Worm (Caenorhabditis elegans) whole organism, late embryonic: ENCODE data around the gene dcn-1.
A peak's percentile ranks its signal among the peaks of the same experiment; 100 is the strongest.

Source experiments
- F13H6.1 ChIP-seq: sonication (generic microtip); optimal IDR thresholded peaks from 2 replicates; lab custom pipeline; 2016; ENCODE audit warnings: missing genetic modification characterization, missing compliant biosample characterization
- Y22D7AL.16 ChIP-seq: sonication (generic microtip); optimal IDR thresholded peaks from 2 replicates; lab custom pipeline; 2016; ENCODE audit warnings: missing genetic modification characterization, missing compliant biosample characterization
- ceh-14 ChIP-seq: sonication (generic microtip); optimal IDR thresholded peaks from 2 replicates; lab custom pipeline; 2016; ENCODE audit warnings: missing genotype, missing genetic modification characterization, missing compliant biosample characterization
- ceh-18 ChIP-seq: sonication (generic microtip); optimal IDR thresholded peaks from 2 replicates; lab custom pipeline; 2016; ENCODE audit warnings: missing genetic modification characterization, missing compliant biosample characterization
- ceh-22 ChIP-seq: sonication (generic microtip); optimal IDR thresholded peaks from 2 replicates; lab custom pipeline; 2017; ENCODE audit warnings: missing biosample characterization, missing genetic modification characterization
- ceh-24 ChIP-seq: sonication (generic microtip); optimal IDR thresholded peaks from 2 replicates; lab custom pipeline; 2016; ENCODE audit warnings: mild to moderate bottlenecking, missing genetic modification characterization, missing compliant biosample characterization
- ceh-30 ChIP-seq: fragments of 150-350 bp; optimal IDR thresholded peaks from 2 replicates; lab custom pipeline; 2014; ENCODE audit warnings: missing biosample characterization, missing genetic modification characterization
- ceh-31 ChIP-seq: sonication (generic microtip); optimal IDR thresholded peaks from 2 replicates; lab custom pipeline; 2016; ENCODE audit warnings: missing genetic modification characterization, missing compliant biosample characterization
- ceh-48 ChIP-seq: sonication (generic microtip); optimal IDR thresholded peaks from 2 replicates; lab custom pipeline; 2016; ENCODE audit warnings: missing genetic modification characterization, inconsistent platforms, missing compliant biosample characterization
- ceh-9 ChIP-seq: sonication (generic microtip); optimal IDR thresholded peaks from 2 replicates; lab custom pipeline; 2016; ENCODE audit warnings: mild to moderate bottlenecking, missing genetic modification characterization, inconsistent platforms, missing compliant biosample characterization
- dmd-4 ChIP-seq: sonication (generic microtip); optimal IDR thresholded peaks from 2 replicates; lab custom pipeline; 2016; ENCODE audit warnings: borderline replicate concordance, missing genetic modification characterization, missing compliant biosample characterization
- elt-2 ChIP-seq: sonication (generic microtip); optimal IDR thresholded peaks from 2 replicates; lab custom pipeline; 2016; ENCODE audit warnings: missing genetic modification reagents, missing genetic modification characterization, missing compliant biosample characterization
- elt-4 ChIP-seq: sonication (generic microtip); optimal IDR thresholded peaks from 2 replicates; lab custom pipeline; 2016; ENCODE audit warnings: missing genetic modification characterization, missing compliant biosample characterization
- fax-1 ChIP-seq: sonication (generic microtip); optimal IDR thresholded peaks from 2 replicates; lab custom pipeline; 2016; ENCODE audit warnings: missing genotype, missing genetic modification characterization, missing compliant biosample characterization
- fkh-10 ChIP-seq: fragments of 150-350 bp; optimal IDR thresholded peaks from 2 replicates; lab custom pipeline; 2014; ENCODE audit warnings: missing biosample characterization, missing genetic modification reagents, missing genetic modification characterization
- fkh-6 ChIP-seq: sonication (generic microtip); optimal IDR thresholded peaks from 2 replicates; lab custom pipeline; 2016; ENCODE audit warnings: missing genetic modification characterization, missing compliant biosample characterization
- gmeb-2 ChIP-seq: sonication (generic microtip); optimal IDR thresholded peaks from 2 replicates; lab custom pipeline; 2016; ENCODE audit warnings: missing genetic modification characterization, inconsistent platforms, missing compliant biosample characterization
- hlh-13 ChIP-seq: fragments of 200-800 bp; sonication (Bioruptor generic); optimal IDR thresholded peaks from 2 replicates; lab custom pipeline; 2018; ENCODE audit warnings: mild to moderate bottlenecking, missing genetic modification characterization, missing compliant biosample characterization
- hlh-15 ChIP-seq: sonication (generic microtip); optimal IDR thresholded peaks from 2 replicates; lab custom pipeline; 2016; ENCODE audit warnings: missing genetic modification characterization, missing compliant biosample characterization
- hlh-30 ChIP-seq: sonication (generic microtip); optimal IDR thresholded peaks from 2 replicates; lab custom pipeline; 2017; ENCODE audit warnings: antibody characterized with exemption, missing genetic modification characterization, missing compliant biosample characterization; ENCODE audit not compliant: insufficient read depth
- hlh-8 ChIP-seq: sonication (generic microtip); optimal IDR thresholded peaks from 2 replicates; lab custom pipeline; 2016; ENCODE audit warnings: missing genotype, missing genetic modification characterization, missing compliant biosample characterization
- lin-11 ChIP-seq: fragments of 200-800 bp; sonication (Bioruptor generic); optimal IDR thresholded peaks from 2 replicates; lab custom pipeline; 2018; ENCODE audit warnings: mild to moderate bottlenecking, missing genetic modification characterization, missing compliant biosample characterization
- mec-3 ChIP-seq: sonication (generic microtip); optimal IDR thresholded peaks from 2 replicates; lab custom pipeline; 2016; ENCODE audit warnings: borderline replicate concordance, missing genetic modification characterization, missing compliant biosample characterization
- nfya-1 ChIP-seq: sonication (generic microtip); optimal IDR thresholded peaks from 2 replicates; lab custom pipeline; 2017; ENCODE audit warnings: missing genetic modification characterization, mild to moderate bottlenecking, missing compliant biosample characterization, antibody characterized with exemption, moderate library complexity
- nhr-11 ChIP-seq: fragments of 150-350 bp; optimal IDR thresholded peaks from 2 replicates; lab custom pipeline; 2014; ENCODE audit warnings: missing biosample characterization, missing genetic modification characterization
- npax-4 ChIP-seq: sonication (generic microtip); optimal IDR thresholded peaks from 2 replicates; lab custom pipeline; 2016; ENCODE audit warnings: missing genetic modification characterization, missing compliant biosample characterization
- pax-1 ChIP-seq: fragments of 150-350 bp; optimal IDR thresholded peaks from 2 replicates; lab custom pipeline; 2014; ENCODE audit warnings: missing biosample characterization, missing genetic modification characterization
- pha-2 ChIP-seq: sonication (generic microtip); optimal IDR thresholded peaks from 2 replicates; lab custom pipeline; 2017; ENCODE audit warnings: mild to moderate bottlenecking, missing genetic modification characterization, missing compliant biosample characterization
- pros-1 ChIP-seq: fragments of 150-350 bp; optimal IDR thresholded peaks from 2 replicates; lab custom pipeline; 2014; ENCODE audit warnings: missing biosample characterization, missing genetic modification reagents, missing genetic modification characterization
- rnt-1 ChIP-seq: sonication (generic microtip); optimal IDR thresholded peaks from 2 replicates; lab custom pipeline; 2016; ENCODE audit warnings: missing genetic modification characterization, missing compliant biosample characterization
- tbx-2 ChIP-seq: sonication (generic microtip); optimal IDR thresholded peaks from 2 replicates; lab custom pipeline; 2016; ENCODE audit warnings: missing genetic modification characterization, missing compliant biosample characterization
- tbx-7 ChIP-seq: sonication (generic microtip); optimal IDR thresholded peaks from 2 replicates; lab custom pipeline; 2016; ENCODE audit warnings: missing genotype, missing genetic modification characterization, missing compliant biosample characterization
- ttx-3 ChIP-seq: sonication (generic microtip); optimal IDR thresholded peaks from 2 replicates; lab custom pipeline; 2016; ENCODE audit warnings: missing genetic modification reagents, missing genetic modification characterization, missing compliant biosample characterization
- unc-3 ChIP-seq, 2 experiments: fragments of 200-800 bp in 1 of 2; sonication (Bioruptor generic) in 1 of 2; sonication (generic microtip) in 1 of 2; conservative IDR thresholded peaks in 1 of 2; optimal IDR thresholded peaks in 1 of 2; 2 replicates each; pipeline versions ENCODE4 v1.3.6 to Lab custom; 2016 to 2022; ENCODE audit warnings: missing compliant biosample characterization in 2 of 2, missing genetic modification characterization in 2 of 2, missing genetic modification reagents in 1 of 2
- unc-55 ChIP-seq: sonication (generic microtip); optimal IDR thresholded peaks from 2 replicates; lab custom pipeline; 2017; ENCODE audit warnings: missing biosample characterization, missing genetic modification reagents, missing genetic modification characterization
- unc-86 ChIP-seq: sonication (generic microtip); optimal IDR thresholded peaks from 2 replicates; lab custom pipeline; 2016; ENCODE audit warnings: missing genetic modification characterization, missing compliant biosample characterization
- ztf-16 ChIP-seq: sonication (generic microtip); optimal IDR thresholded peaks from 2 replicates; lab custom pipeline; 2017; ENCODE audit warnings: missing genetic modification characterization, missing compliant biosample characterization

Gene dcn-1

ce11 chrIII:4313061-4313962 lies at the start of gene dcn-1, which contains the start of gene evl-14:
dcn-1 (plus strand) TSS chrIII:4313912.
evl-14 (minus strand) TSS chrIII:4313128.
- TF ChIP-seq ceh-30 (tag; lab: Kevin White, UChicago) (peak; percentile 12), nfya-1 (peak; percentile 27), ceh-31 (tag; lab: Kevin White, UChicago) (peak; percentile 58), elt-4 (no peak), unc-55 (peak; percentile 58), tbx-2 (tag; lab: Kevin White, UChicago) (peak; percentile 15), elt-2 (peak; percentile 32), hlh-30 (peak; percentile 63), ceh-48 (tag; lab: Kevin White, UChicago) (peak; percentile 63), hlh-13 (GFP tag; lab: Kevin White, UChicago) (no peak), pax-1 (peak; percentile 67)
- TF ChIP-seq, all 69 proteins: peak for 9

- TF ChIP-seq F13H6.1 (tag; lab: Kevin White, UChicago) (no peak), nfya-1 (no peak), dmd-4 (tag; lab: Kevin White, UChicago) (no peak), nhr-11 (no peak), hlh-15 (tag; lab: Kevin White, UChicago) (no peak), ttx-3 (tag; lab: Kevin White, UChicago) (no peak), fkh-10 (no peak), ceh-22 (tag; lab: Kevin White, UChicago) (no peak), Y22D7AL.16 (tag; lab: Kevin White, UChicago) (no peak)
Measured at ce11 chrIII:4265892-4266291, 47.8 kb upstream of the dcn-1 start.

- TF ChIP-seq unc-86 (tag; lab: Kevin White, UChicago) (no peak), fax-1 (tag; lab: Kevin White, UChicago) (no peak), rnt-1 (tag; lab: Kevin White, UChicago) (no peak), elt-2 (peak; percentile 4), ceh-24 (no peak), hlh-30 (no peak), ceh-14 (tag; lab: Kevin White, UChicago) (peak; percentile 37), ztf-16 (tag; lab: Kevin White, UChicago) (no peak), elt-4 (no peak), unc-3 (GFP tag; conservative IDR thresholded peaks at IDR 0.05; lab: Robert Waterston, UW) (no peak), unc-3 (tag; optimal IDR thresholded peaks at IDR 0.05; lab: Kevin White, UChicago) (no peak), ceh-31 (tag; lab: Kevin White, UChicago) (peak; percentile 4), pros-1 (tag; lab: Kevin White, UChicago) (no peak), nfya-1 (peak; percentile 55), ceh-9 (no peak), hlh-8 (tag; lab: Kevin White, UChicago) (no peak), fkh-10 (no peak), pha-2 (tag; lab: Kevin White, UChicago) (no peak), gmeb-2 (tag; lab: Kevin White, UChicago) (no peak), tbx-7 (no peak), tbx-2 (tag; lab: Kevin White, UChicago) (peak; percentile 31), ceh-48 (tag; lab: Kevin White, UChicago) (no peak), lin-11 (tag; lab: Kevin White, UChicago) (no peak), fkh-6 (tag; lab: Kevin White, UChicago) (no peak), npax-4 (tag; lab: Kevin White, UChicago) (no peak), ceh-18 (tag; lab: Kevin White, UChicago) (no peak), mec-3 (tag; lab: Kevin White, UChicago) (no peak)
Measured at ce11 chrIII:4269220-4269935, 44.3 kb upstream of the dcn-1 start, which contains the start of the genes sftb-1 and R10E4.1. sftb-1 (minus strand) TSS chrIII:4269270. R10E4.1 (plus strand) TSS chrIII:4269743.
